Worm (Caenorhabditis elegans): ENCODE measurements around the gene cpd-2.

DNA sequence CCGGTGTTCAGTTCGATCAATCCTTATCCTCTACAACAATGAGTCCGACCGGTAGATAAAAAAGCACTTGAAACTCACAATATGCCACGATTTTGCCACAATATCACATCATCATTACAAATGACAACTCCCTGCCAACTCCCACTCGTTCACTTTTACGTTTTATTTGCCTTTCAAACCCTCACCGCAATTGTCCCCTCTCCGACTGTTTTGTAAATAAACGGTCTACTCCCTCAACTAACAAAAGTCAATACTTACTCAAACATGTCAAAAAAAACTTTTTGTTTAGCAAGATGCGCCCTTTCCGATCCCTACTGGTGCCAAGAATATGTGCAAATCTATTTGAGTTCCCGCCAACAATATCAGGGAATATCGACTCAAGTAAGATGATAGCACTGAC, 35.4 kb downstream of the cpd-2 start, which contains the start of gene C30F2.2:
- no peak for TF ChIP-seq ama-1 (optimal IDR thresholded peaks at IDR 0.05)
- no peak for TF ChIP-seq crh-2 (tag; optimal IDR thresholded peaks at IDR 0.05)
- TF ChIP-seq nhr-6 (tag; optimal IDR thresholded peaks at IDR 0.05), result no peak
- TF ChIP-seq blmp-1 (tag; optimal IDR thresholded peaks at IDR 0.05; ENCODE audit: insufficient read depth), result no peak

Measured in whole organism, L2 larva.